Fruit fly (Drosophila melanogaster): ENCODE data around the gene CG15482.

Gene CG15482

dm6 chr2L:13191894-13192293 is 19.7 kb downstream of the CG15482 start, which contains the start of the genes CG16974 and Edem2 (continued):
- peak; percentile 60 for TF ChIP-seq CG12104 (GFP tag; optimal IDR thresholded peaks at IDR 0.05)
- peak; percentile 32 for TF ChIP-seq Scr (GFP tag; IDR thresholded peaks at IDR 0.05; ENCODE audit: partially characterized antibody)
- TF ChIP-seq row (GFP tag; IDR thresholded peaks at IDR 0.05) = peak; percentile 71
- peak; percentile 79 for TF ChIP-seq CG13775 (GFP tag; optimal IDR thresholded peaks at IDR 0.05)
- TF ChIP-seq CG2202 (tag; optimal IDR thresholded peaks at IDR 0.05) = peak; percentile 42
- TF ChIP-seq Ada2b (GFP tag; IDR thresholded peaks at IDR 0.05) = peak; percentile 64
- TF ChIP-seq pnt (GFP tag; optimal IDR thresholded peaks at IDR 0.05) = peak; percentile 27
- TF ChIP-seq hkb (optimal IDR thresholded peaks at IDR 0.05) = no peak
- TF ChIP-seq hkb (GFP tag; IDR thresholded peaks at IDR 0.05) = peak; percentile 69
- TF ChIP-seq CG9932 (GFP tag; IDR thresholded peaks at IDR 0.05) = peak; percentile 83
- no peak for TF ChIP-seq Asciz (GFP tag; optimal IDR thresholded peaks at IDR 0.05)
- TF ChIP-seq trh (GFP tag; optimal IDR thresholded peaks at IDR 0.05) = peak; percentile 4
- peak; percentile 81 for TF ChIP-seq CG14441 (GFP tag; IDR thresholded peaks at IDR 0.05)
- TF ChIP-seq NC2β (GFP tag; optimal IDR thresholded peaks at IDR 0.05) = no peak
- no peak for TF ChIP-seq fd64A (GFP tag; optimal IDR thresholded peaks at IDR 0.05)
- peak; percentile 71 for TF ChIP-seq CG32532 (GFP tag; IDR thresholded peaks at IDR 0.05)
- TF ChIP-seq salm (tag; optimal IDR thresholded peaks at IDR 0.05) = peak; percentile 46
- TF ChIP-seq Pdp1 (GFP tag; optimal IDR thresholded peaks at IDR 0.05) = peak in 1 of 2 experiments; percentile 39
- TF ChIP-seq CG11560 (tag; IDR thresholded peaks at IDR 0.05) = peak; percentile 39; the same call in 1 of the 3 replicates
- TF ChIP-seq Gug (GFP tag; IDR thresholded peaks at IDR 0.05) = peak; percentile 84
- peak; percentile 87 for TF ChIP-seq CG7271 (tag; optimal IDR thresholded peaks at IDR 0.05)
- peak; percentile 48; the same call in 2 of the 3 replicates for TF ChIP-seq ase (GFP tag; IDR thresholded peaks at IDR 0.05)
- TF ChIP-seq CG2116 (GFP tag; optimal IDR thresholded peaks at IDR 0.05) = peak; percentile 74
- TF ChIP-seq rib (GFP tag; IDR thresholded peaks at IDR 0.05) = peak; percentile 65
- peak; percentile 64 for TF ChIP-seq CG4820 (GFP tag; optimal IDR thresholded peaks at IDR 0.05)
- peak; percentile 81 for TF ChIP-seq zfh1 (GFP tag; IDR thresholded peaks at IDR 0.05)
- peak; percentile 73 for TF ChIP-seq klu (GFP tag; IDR thresholded peaks at IDR 0.05)
- peak; percentile 84 for TF ChIP-seq CG11456 (GFP tag; IDR thresholded peaks at IDR 0.05)
- TF ChIP-seq emc (GFP tag; optimal IDR thresholded peaks at IDR 0.05) = no peak
- TF ChIP-seq z (GFP tag; IDR thresholded peaks at IDR 0.05) = no peak
- TF ChIP-seq HLH54F (GFP tag; optimal IDR thresholded peaks at IDR 0.05) = peak; percentile 12
- peak; percentile 46; the same call in 1 of the 3 replicates for TF ChIP-seq CG7357 (GFP tag; IDR thresholded peaks at IDR 0.05)
- no peak for TF ChIP-seq dan (GFP tag; IDR thresholded peaks at IDR 0.05)
- TF ChIP-seq CG34376 (GFP tag; optimal IDR thresholded peaks at IDR 0.05) = peak; percentile 44
- TF ChIP-seq grau (tag; optimal IDR thresholded peaks at IDR 0.05) = peak; percentile 73
- peak; percentile 73 for TF ChIP-seq gfzf (GFP tag; optimal IDR thresholded peaks at IDR 0.05)
- peak; percentile 80 for TF ChIP-seq CG18476 (GFP tag; optimal IDR thresholded peaks at IDR 0.05)
- peak; percentile 85 for TF ChIP-seq Xrp1 (GFP tag; IDR thresholded peaks at IDR 0.05)
- TF ChIP-seq dm (GFP tag; optimal IDR thresholded peaks at IDR 0.05) = peak; percentile 5
- no peak for TF ChIP-seq bsh (GFP tag; optimal IDR thresholded peaks at IDR 0.05)
- TF ChIP-seq pho (GFP tag; optimal IDR thresholded peaks at IDR 0.05) = peak; percentile 41
- TF ChIP-seq sima (GFP tag; optimal IDR thresholded peaks at IDR 0.05) = no peak
- TF ChIP-seq Tbp (GFP tag; optimal IDR thresholded peaks at IDR 0.05) = no peak
- peak; percentile 87 for TF ChIP-seq GATAe (GFP tag; conservative IDR thresholded peaks at IDR 0.05)
- TF ChIP-seq lmd (GFP tag; IDR thresholded peaks at IDR 0.05) = peak; percentile 74
- TF ChIP-seq CG30403 (GFP tag; optimal IDR thresholded peaks at IDR 0.05) = peak; percentile 88
- TF ChIP-seq CG12071 (GFP tag; optimal IDR thresholded peaks at IDR 0.05) = no peak
- TF ChIP-seq kay (GFP tag; optimal IDR thresholded peaks at IDR 0.05) = peak; percentile 49
- TF ChIP-seq crp (GFP tag; optimal IDR thresholded peaks at IDR 0.05) = peak in 1 of 2 experiments; percentile 73
- peak; percentile 88 for TF ChIP-seq stwl (tag; optimal IDR thresholded peaks at IDR 0.05)
- TF ChIP-seq CG3847 (GFP tag; IDR thresholded peaks at IDR 0.05) = peak; percentile 84
- peak; percentile 86 for TF ChIP-seq vvl (GFP tag; IDR thresholded peaks at IDR 0.05)

All from whole organism, embryonic.